Worm (Caenorhabditis elegans): ENCODE data around the gene F56D5.2.

DNA sequence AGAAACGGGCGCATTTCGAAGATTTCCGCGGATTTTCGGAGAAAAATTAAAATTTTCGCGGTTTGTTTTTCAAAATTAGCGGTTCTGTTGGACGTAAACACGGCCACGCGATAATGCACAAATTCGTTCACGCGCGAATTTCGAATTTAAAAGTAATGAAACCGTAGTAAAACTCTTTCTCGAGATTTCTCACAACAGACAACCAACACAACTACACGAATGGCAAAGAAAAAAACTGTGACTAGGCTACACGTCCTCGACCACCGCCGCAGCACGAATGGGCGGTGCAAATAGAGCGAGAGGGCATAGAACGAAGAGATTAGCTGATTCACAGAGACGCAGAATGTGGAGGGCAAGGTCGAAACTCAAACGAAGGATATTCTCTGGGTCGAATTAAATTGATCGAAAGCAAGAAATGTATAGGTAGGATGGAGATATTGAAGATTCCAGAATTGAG lies 42.5 kb upstream of the F56D5.2 start, which contains the start of gene idh-1:
- TF ChIP-seq nhr-28 (tag; optimal IDR thresholded peaks at IDR 0.05): no peak
- no peak for TF ChIP-seq unc-39 (tag; optimal IDR thresholded peaks at IDR 0.05)
- TF ChIP-seq aly-2 (tag; optimal IDR thresholded peaks at IDR 0.05): no peak
- no peak for TF ChIP-seq elt-2 (tag; optimal IDR thresholded peaks at IDR 0.05)
- TF ChIP-seq R02D3.7 (tag; optimal IDR thresholded peaks at IDR 0.05): no peak
- no peak for TF ChIP-seq nhr-12 (tag; optimal IDR thresholded peaks at IDR 0.05)
- no peak for TF ChIP-seq unc-62 (GFP tag; optimal IDR thresholded peaks at IDR 0.05)
- no peak for TF ChIP-seq jun-1 (tag; optimal IDR thresholded peaks at IDR 0.05)
- TF ChIP-seq pha-4 (tag; optimal IDR thresholded peaks at IDR 0.05): peak; percentile 25
- no peak for TF ChIP-seq elt-3 (tag; optimal IDR thresholded peaks at IDR 0.05)
- peak; percentile 58 for TF ChIP-seq nfya-1 (tag; optimal IDR thresholded peaks at IDR 0.05; ENCODE audit: insufficient read depth)
- TF ChIP-seq skn-1 (tag; optimal IDR thresholded peaks at IDR 0.05): no peak
- peak; percentile 83 for TF ChIP-seq snpc-4 (tag; optimal IDR thresholded peaks at IDR 0.05)

Measured in whole organism, L3 larva.